Fruit fly (Drosophila melanogaster) whole organism: ENCODE measurements around the gene CG15198.

Source experiments
- CG8478 ChIP-seq: fragments of >200 bp; optimal IDR thresholded peaks from 2 replicates; lab custom pipeline; 2018; ENCODE audit warnings: inconsistent platforms
- Dll ChIP-seq: fragments of >200 bp; optimal IDR thresholded peaks from 2 replicates; lab custom pipeline; 2017
- EcR ChIP-seq, 2 experiments: fragments of >200 bp; optimal IDR thresholded peaks; 2 replicates each; lab custom pipeline; 2017; ENCODE audit warnings: missing biosample characterization in 2 of 2, missing genetic modification characterization in 2 of 2, missing genetic modification reagents in 2 of 2
- pan ChIP-seq: fragments of >200 bp; optimal IDR thresholded peaks from 2 replicates; lab custom pipeline; 2017
- psq ChIP-seq: fragments of >200 bp; optimal IDR thresholded peaks from 2 replicates; lab custom pipeline; 2017
- usp ChIP-seq: fragments of >200 bp; optimal IDR thresholded peaks from 2 replicates; lab custom pipeline; 2017; ENCODE audit warnings: missing biosample characterization, missing genetic modification characterization, mixed read lengths

Gene CG15198

DNA sequence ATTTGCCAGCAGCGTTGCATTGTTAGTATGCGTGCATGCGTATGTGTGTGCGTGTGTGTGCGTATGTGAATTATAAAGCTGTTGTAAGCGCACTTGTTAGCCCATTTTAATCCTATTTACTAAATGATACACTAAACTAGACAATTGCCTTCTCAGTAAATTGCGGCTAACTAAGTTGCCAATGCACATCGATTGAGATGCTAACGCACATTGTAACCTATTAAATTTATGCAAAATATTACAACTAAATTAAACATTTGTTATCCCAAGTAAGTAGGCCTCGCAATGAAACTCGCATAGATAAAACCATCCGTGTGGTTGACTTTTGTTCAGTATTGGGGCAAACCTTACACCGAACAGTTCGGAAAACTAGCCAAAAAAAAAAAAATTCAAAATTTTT, at the start of gene CG15198:
Gene CG15198 (plus strand): TSS at position 301 of the 400 bp plus-strand sequence.
- no peak for TF ChIP-seq Dll (lab: Kevin White, UChicago)
- TF ChIP-seq usp (GFP tag; lab: Kevin White, UChicago) = no peak
- no peak for TF ChIP-seq CG8478 (lab: Kevin White, UChicago)
- no peak for TF ChIP-seq EcR (GFP tag; optimal IDR thresholded peaks at IDR 0.05; lab: Kevin White, UChicago)
- no peak for TF ChIP-seq psq (lab: Kevin White, UChicago)
- no peak for TF ChIP-seq pan

DNA sequence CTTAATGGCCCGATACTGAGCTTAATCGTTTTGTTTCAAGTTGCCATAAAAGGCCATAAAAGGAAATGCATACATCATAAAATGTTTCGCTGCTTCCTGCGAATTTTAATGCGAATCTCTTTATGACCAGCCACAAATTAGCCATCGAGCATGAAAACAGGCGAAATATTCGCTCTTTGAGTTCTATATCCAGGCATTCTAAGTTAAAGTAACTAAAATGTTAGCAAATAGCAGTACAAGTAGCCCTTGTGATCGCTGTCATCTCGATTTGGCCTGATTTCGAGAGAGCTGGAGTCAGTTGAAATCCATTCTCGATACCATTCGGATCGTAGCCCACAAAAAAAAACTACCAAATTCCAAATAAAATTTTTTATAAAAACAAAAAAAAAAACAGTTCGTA, 46.1 kb upstream of the CG15198 start, which contains the start of gene CG11106:
Gene CG11106 (plus strand): TSS at position 301 of the 400 bp plus-strand sequence.
- TF ChIP-seq Dll (lab: Kevin White, UChicago) = no peak
- TF ChIP-seq CG8478 (lab: Kevin White, UChicago) = no peak
- TF ChIP-seq psq (lab: Kevin White, UChicago) = no peak
- no peak for TF ChIP-seq usp (GFP tag; lab: Kevin White, UChicago)
- TF ChIP-seq EcR (GFP tag; optimal IDR thresholded peaks at IDR 0.05; lab: Kevin White, UChicago) = no peak
- TF ChIP-seq pan = no peak

DNA sequence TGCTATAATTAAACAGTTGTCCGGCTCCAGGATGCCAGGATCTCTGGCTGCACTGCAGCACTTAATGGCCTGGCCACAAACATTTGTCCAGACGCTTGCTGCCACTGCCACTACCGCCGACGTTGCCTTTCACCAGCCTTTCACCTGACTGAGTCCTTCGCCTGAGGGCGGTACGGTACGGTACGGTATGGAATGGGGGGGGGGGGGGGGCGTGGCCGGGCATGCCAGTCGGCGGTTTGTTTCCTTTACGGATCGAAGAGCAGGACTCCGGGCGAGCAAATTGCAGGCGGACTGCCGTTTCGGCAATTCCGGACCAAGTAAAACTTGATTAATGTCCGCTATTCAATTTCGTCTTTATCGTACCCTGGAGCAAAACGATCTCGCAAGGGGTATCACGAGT, 44.9 kb upstream of the CG15198 start:
- TF ChIP-seq usp (GFP tag; lab: Kevin White, UChicago) (no peak), EcR (GFP tag; optimal IDR thresholded peaks at IDR 0.05; lab: Kevin White, UChicago) (no peak), Dll (lab: Kevin White, UChicago) (no peak), CG8478 (lab: Kevin White, UChicago) (no peak), pan (no peak), psq (lab: Kevin White, UChicago) (no peak)

DNA sequence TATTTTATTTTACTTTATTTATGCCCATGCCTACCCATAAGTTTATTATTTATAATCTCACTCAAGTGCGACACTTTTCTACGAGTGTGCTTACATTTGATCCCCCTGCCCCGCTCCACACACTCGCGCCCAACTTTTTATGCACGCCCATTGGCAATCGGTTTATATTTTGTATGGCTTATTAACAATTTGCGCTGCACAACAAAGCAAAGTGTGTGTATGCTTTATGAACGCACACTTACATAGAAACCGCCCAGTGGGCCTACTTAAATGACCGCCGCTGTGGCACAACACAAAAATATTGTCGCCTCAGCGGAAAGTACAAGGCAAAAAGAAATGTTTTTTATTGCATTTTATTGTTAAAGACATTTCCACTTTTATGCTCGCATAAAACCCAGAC, 35.5 kb downstream of the CG15198 start:
- TF ChIP-seq psq (lab: Kevin White, UChicago) = no peak

DNA sequence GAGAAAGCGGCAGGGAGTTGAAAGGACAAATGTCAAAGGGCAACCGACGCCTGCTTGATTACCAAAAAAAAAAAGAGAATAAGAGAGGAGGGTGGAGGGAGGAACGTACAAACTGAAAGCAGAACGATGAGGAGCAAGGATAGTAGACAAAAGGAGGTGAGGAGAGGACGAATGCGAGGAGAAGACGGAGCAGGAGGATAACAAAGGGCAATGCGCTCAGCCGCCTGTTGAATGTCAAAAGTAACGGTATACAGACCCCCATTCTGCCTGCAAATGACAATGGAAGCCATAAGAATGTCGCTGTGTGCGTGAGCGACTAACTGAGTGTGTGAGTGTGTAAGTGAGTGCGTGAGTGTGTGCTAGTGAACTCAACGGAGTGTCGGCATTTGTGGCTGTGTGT, 37.0 kb downstream of the CG15198 start:
- TF ChIP-seq psq (lab: Kevin White, UChicago) = no peak
- no peak for TF ChIP-seq EcR (GFP tag; optimal IDR thresholded peaks at IDR 0.05; lab: Kevin White, UChicago)
- no peak for TF ChIP-seq pan
- TF ChIP-seq Dll (lab: Kevin White, UChicago) = no peak
- TF ChIP-seq usp (GFP tag; lab: Kevin White, UChicago) = no peak
- no peak for TF ChIP-seq CG8478 (lab: Kevin White, UChicago)

DNA sequence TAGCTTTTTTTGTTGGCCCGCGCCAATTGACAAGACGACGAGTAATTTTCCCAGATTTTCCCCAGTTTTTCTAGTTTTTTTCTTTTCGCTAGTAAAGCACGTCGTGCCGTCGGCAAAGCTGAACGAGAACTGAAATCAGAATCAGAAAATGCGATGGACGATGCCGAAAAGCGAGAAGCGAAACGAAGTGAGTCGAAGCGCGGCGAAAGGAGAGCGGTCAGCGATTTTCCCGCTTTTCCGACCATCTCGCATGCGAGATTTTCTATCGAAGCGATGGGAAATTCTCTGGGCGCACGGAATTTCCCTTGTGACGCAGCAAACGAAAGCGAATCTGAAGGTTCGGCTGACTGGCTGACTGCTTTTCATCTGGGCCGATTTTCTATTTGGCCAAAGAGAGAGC, 45.5 kb downstream of the CG15198 start:
- TF ChIP-seq EcR (GFP tag; optimal IDR thresholded peaks at IDR 0.05; lab: Kevin White, UChicago) (no peak), usp (GFP tag; lab: Kevin White, UChicago) (no peak), pan (no peak), CG8478 (lab: Kevin White, UChicago) (no peak), psq (lab: Kevin White, UChicago) (no peak)

DNA sequence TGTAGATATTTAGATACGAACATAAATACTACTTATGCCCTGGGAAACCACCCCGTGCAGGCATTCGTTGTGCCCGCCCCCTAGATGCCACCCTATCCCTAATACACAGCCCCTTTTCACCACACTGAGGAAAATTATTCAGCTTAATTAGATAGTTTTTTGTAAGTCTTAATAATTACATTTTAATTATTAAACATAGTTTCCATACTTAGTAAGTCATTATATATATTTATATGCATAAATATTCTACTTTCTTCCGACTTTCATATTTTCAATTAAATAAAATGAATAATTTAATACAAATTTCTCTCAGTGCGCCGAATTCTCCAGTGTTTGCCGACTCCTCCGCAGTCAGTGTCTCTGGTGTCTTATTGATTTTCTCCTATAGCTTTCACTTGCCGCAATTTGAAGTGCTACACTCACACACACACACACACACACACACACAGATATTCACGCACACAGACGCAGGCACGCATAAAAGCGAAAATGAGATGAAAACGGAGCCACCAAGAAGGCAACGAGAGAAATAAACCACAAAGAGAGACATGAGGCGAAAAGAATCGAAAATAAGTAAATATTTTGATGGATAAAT, 47.5 kb downstream of the CG15198 start:
- TF ChIP-seq Dll (lab: Kevin White, UChicago) = no peak
